Worm (Caenorhabditis elegans): Measurements from ENCODE around the gene F52H2.5.
A peak's percentile ranks its signal among the peaks of the same experiment; 100 is the strongest.

The F52H2.5 gene

DNA sequence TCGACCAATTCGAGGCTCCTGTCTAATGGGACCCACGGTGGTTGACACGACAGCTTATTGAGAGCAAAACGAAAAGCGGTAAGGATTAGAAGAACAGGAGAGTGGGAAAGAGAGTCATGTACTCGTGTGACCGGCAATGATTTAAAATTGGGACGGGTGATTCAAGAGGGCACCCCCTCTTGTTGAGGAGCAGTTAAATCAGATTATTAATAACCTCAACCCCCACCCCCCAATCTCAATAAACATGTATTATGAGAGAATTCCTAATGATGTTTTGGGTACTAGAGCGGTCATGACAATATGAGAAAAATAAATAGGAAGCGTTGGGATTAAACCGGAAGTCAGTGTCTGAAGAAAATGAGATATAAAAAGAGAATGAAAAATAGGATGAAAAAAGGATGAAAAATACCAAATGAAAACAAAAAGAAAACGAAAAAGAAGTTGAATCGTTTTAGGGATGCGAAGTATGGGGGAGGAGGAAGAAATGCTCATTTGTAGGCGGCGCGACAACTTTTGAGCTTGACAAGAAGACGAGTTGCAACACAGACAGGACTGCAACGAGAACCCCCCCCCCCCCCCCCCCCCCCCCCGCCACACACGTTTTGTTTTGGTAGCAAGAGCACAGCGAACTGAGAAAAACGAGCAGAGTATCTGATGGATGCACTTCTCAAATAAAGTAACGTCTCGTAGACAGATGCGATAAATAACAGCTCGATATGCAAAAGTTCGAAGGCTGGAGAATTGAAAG is 42.8 kb downstream of the F52H2.5 start:
- TF ChIP-seq ces-1 (GFP tag; optimal IDR thresholded peaks at IDR 0.05) = peak; percentile 75
- no peak for TF ChIP-seq ztf-11 (tag; optimal IDR thresholded peaks at IDR 0.05)

DNA sequence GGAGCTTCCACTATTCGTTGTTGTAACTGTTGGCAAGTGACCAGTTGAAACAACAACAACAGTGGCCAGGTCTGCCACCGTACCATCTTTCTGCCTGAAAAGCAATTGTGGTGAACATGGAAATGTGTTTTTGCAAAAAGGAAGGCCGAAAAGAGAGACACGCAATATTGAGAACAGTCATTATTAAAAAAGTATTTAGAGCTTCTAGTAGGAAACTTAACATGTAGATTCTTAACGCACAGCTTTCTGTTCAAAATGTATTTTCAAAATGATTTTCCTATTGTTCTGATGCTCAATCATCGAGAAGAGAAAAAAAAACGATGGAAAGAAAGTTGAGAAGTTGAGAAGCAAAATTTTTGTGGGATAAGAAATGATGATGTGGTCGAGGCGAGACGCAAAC is 44.7 kb downstream of the F52H2.5 start, which contains the start of gene syg-1:
Gene syg-1, minus strand, starts transcription at position 101 of the 400 bp plus-strand sequence.
- no peak for TF ChIP-seq drap-1 (GFP tag; optimal IDR thresholded peaks at IDR 0.05)
- TF ChIP-seq mls-2 (tag; optimal IDR thresholded peaks at IDR 0.05) = no peak

DNA sequence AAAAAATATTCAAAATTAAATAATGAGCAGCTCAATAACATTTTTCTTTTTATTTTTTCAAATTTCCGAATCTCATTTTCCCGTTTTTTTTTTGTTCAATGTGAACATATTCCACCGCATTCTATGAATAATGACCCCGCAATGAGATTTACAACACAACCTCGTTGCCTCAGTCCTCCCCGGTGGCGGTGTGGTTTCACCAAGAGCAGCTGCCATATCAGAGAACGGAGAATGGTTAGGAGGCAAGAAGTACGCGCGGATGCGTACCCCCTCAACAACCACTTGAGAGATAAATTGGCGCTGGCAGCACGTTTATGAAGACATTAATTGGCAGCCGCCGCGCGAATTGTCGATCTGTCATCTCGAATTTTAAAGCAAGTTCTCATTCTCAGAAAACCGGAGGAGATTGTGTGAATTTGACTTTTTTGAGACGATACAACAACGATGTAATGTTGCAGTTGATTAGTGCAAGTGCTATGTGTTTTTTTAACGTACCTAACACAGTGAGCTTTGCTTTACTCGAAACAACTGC is 46.1 kb downstream of the F52H2.5 start:
- TF ChIP-seq flh-1 (GFP tag; optimal IDR thresholded peaks at IDR 0.05) = no peak
- peak; percentile 66 for TF ChIP-seq ces-1 (GFP tag; optimal IDR thresholded peaks at IDR 0.05)
- TF ChIP-seq unc-62 (GFP tag; optimal IDR thresholded peaks at IDR 0.05) = peak; percentile 42
- TF ChIP-seq hlh-1 (tag; optimal IDR thresholded peaks at IDR 0.05) = peak; percentile 95

DNA sequence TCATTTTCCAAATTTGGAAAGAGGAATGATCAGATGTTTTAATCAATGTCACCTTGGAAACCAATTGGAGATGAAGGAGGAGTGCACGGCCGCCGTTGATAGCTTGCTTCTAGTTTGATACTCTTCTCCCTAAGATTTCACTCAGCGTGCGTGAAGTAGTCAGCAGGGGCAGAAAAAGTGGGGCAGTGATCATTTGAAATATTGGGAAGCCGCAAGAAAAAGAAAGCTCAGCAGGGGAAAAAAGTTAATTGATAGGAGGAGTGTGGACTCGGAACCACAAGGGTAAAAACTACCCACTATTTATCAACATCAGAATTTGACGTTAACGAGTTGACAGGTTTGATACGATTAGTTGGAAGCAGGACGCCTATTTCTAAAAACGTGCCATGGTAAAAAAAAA is 51.4 kb downstream of the F52H2.5 start, which contains the start of gene K02E10.7:
Gene K02E10.7, minus strand, starts transcription at position 101 of the 400 bp plus-strand sequence.
- TF ChIP-seq ceh-83 (GFP tag; optimal IDR thresholded peaks at IDR 0.05) = no peak
- TF ChIP-seq cnd-1 (tag; optimal IDR thresholded peaks at IDR 0.05) = no peak
- TF ChIP-seq ceh-43 (GFP tag; optimal IDR thresholded peaks at IDR 0.05) = no peak
- TF ChIP-seq zip-8 (tag; optimal IDR thresholded peaks at IDR 0.05) = no peak
- no peak for TF ChIP-seq tbx-8 (GFP tag; optimal IDR thresholded peaks at IDR 0.05)
- TF ChIP-seq unc-120 (tag; optimal IDR thresholded peaks at IDR 0.05; ENCODE audit: poor library complexity, severe bottlenecking) = no peak
- TF ChIP-seq unc-39 (tag; optimal IDR thresholded peaks at IDR 0.05) = no peak
- no peak for TF ChIP-seq hlh-1 (tag; optimal IDR thresholded peaks at IDR 0.05)
- TF ChIP-seq mls-2 (tag; optimal IDR thresholded peaks at IDR 0.05) = no peak
- TF ChIP-seq nhr-76 (tag; optimal IDR thresholded peaks at IDR 0.05) = no peak
- TF ChIP-seq bed-3 (GFP tag; optimal IDR thresholded peaks at IDR 0.05) = no peak
- TF ChIP-seq nhr-12 (tag; optimal IDR thresholded peaks at IDR 0.05) = no peak
- no peak for TF ChIP-seq nhr-237 (tag; optimal IDR thresholded peaks at IDR 0.05)
- no peak for TF ChIP-seq flh-1 (GFP tag; optimal IDR thresholded peaks at IDR 0.05)
- no peak for TF ChIP-seq pha-4 (tag; optimal IDR thresholded peaks at IDR 0.05)
